Worm (Caenorhabditis elegans): ENCODE data around the gene C15C8.4.

DNA sequence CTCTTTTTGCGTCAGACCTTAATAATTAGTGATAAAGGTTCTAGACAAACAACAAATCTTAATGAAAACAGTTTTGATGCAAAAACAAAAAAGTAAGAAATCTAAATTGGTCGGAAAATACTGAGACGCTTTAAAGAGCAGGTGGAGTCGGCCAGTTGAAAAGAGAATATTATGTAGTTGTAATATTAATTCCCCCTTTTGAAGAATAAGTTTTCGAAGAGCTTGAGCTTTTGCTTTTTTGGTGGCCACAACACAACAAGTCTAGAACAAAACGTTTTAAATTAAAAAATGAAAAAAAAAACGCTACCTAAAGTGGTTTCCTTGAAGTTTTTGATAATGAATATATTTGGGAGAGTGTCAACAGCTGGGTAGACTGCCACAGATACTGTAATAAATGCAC lies 30.8 kb downstream of the C15C8.4 start, which contains the start of gene str-178:
- TF ChIP-seq aly-2 (tag; optimal IDR thresholded peaks at IDR 0.05) (no peak), Y105C5A.15 (GFP tag; IDR thresholded peaks at IDR 0.05) (no peak), dve-1 (tag; optimal IDR thresholded peaks at IDR 0.05; ENCODE audit: insufficient read depth) (no peak), dpl-1 (GFP tag; optimal IDR thresholded peaks at IDR 0.05) (no peak), T26A8.4 (GFP tag; IDR thresholded peaks at IDR 0.05) (no peak)
